Worm (Caenorhabditis elegans): ENCODE data around the gene atfs-1.

DNA sequence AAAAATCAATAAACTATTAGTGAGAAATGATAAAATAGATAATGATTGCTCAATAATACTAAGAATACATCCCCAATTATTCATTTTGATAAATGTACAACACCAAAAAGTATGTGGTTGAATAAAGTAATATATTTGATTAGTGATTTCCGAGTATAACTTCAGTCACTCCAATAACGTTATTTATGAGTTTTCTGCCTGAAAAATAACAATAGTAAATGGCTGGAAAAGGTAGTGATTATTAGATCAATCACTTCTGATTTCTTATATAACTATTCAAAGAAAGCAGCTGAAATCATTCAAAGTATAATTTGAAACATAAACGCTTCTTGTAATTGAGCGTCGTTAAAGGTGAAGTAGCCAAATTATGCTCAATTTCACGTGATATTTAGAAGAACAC lies 17.3 kb downstream of the atfs-1 start, which contains the start of gene str-230:
- TF ChIP-seq him-1 (tag; optimal IDR thresholded peaks at IDR 0.05) (no peak), W03F9.2 (tag; optimal IDR thresholded peaks at IDR 0.05) (no peak)
